Fruit fly (Drosophila melanogaster) whole organism, embryonic: ENCODE data around the gene bys.

ENCODE experiments used
- Adf1 ChIP-seq: fragments of 200-800 bp; sonication (Bioruptor generic); IDR thresholded peaks from 2 replicates; pipeline ENCODE4 v1.3.6; 2022; ENCODE audit warnings: missing biosample characterization, missing genetic modification characterization
- BEAF-32 ChIP-seq: fragments of 200-800 bp; sonication (Bioruptor generic); optimal IDR thresholded peaks from 3 replicates; lab custom pipeline; 2017; ENCODE audit warnings: missing biosample characterization, missing genetic modification characterization, mild to moderate bottlenecking, moderate library complexity, missing genetic modification reagents
- CG11504 ChIP-seq: fragments of 200-800 bp; sonication (Bioruptor generic); optimal IDR thresholded peaks from 3 replicates; lab custom pipeline; 2019; ENCODE audit warnings: missing biosample characterization, mild to moderate bottlenecking, missing genetic modification characterization, moderate library complexity
- CG11695 ChIP-seq: fragments of 200-800 bp; sonication (Bioruptor generic); IDR thresholded peaks from 3 replicates; pipeline ENCODE4 v1.3.6; 2022; ENCODE audit warnings: missing biosample characterization, missing genetic modification characterization
- CG12104 ChIP-seq: fragments of 200-800 bp; sonication (Bioruptor generic); optimal IDR thresholded peaks from 3 replicates; lab custom pipeline; 2016; ENCODE audit warnings: missing biosample characterization, missing genetic modification characterization
- CG12155 ChIP-seq: fragments of 200-800 bp; sonication (Bioruptor generic); optimal IDR thresholded peaks from 3 replicates; lab custom pipeline; 2016; ENCODE audit warnings: missing biosample characterization, missing genetic modification characterization
- CG1233 ChIP-seq: fragments of 200-800 bp; sonication (Bioruptor generic); optimal IDR thresholded peaks from 4 replicates; lab custom pipeline; 2018; ENCODE audit warnings: missing biosample characterization, mild to moderate bottlenecking, missing genetic modification characterization
- CG13624 ChIP-seq: fragments of 200-800 bp; sonication (Bioruptor generic); optimal IDR thresholded peaks from 2 replicates; lab custom pipeline; 2016; ENCODE audit warnings: missing biosample characterization, missing genetic modification characterization
- CG14710 ChIP-seq: fragments of 200-800 bp; sonication (Bioruptor generic); optimal IDR thresholded peaks from 3 replicates; lab custom pipeline; 2019; ENCODE audit warnings: missing biosample characterization, mild to moderate bottlenecking, missing genetic modification characterization, moderate library complexity
- CG16815 ChIP-seq: fragments of 200-800 bp; sonication (Bioruptor generic); optimal IDR thresholded peaks from 3 replicates; lab custom pipeline; 2017; ENCODE audit warnings: missing biosample characterization, mild to moderate bottlenecking, missing genetic modification characterization
- CG31441 ChIP-seq: fragments of 200-800 bp; sonication (Bioruptor generic); IDR thresholded peaks from 2 replicates; pipeline ENCODE4 v1.3.6; 2022; ENCODE audit warnings: missing biosample characterization, missing genetic modification characterization
- CG32532 ChIP-seq: fragments of 200-800 bp; sonication (Bioruptor generic); IDR thresholded peaks from 2 replicates; pipeline ENCODE4 v1.3.6; 2022; ENCODE audit warnings: missing biosample characterization, missing genetic modification characterization
- CG3407 ChIP-seq: fragments of 200-800 bp; sonication (Bioruptor generic); optimal IDR thresholded peaks from 2 replicates; lab custom pipeline; 2018; ENCODE audit warnings: missing biosample characterization, mild to moderate bottlenecking, missing genetic modification characterization
- CG3726 ChIP-seq: fragments of 200-800 bp; sonication (Bioruptor generic); IDR thresholded peaks from 3 replicates; pipeline ENCODE4, ENCODE4 v1.3.6; 2022; ENCODE audit warnings: missing biosample characterization, missing genetic modification characterization
- CG4328 ChIP-seq: fragments of 200-800 bp; sonication (Bioruptor generic); optimal IDR thresholded peaks from 3 replicates; lab custom pipeline; 2017; ENCODE audit warnings: missing biosample characterization, missing genetic modification reagents, missing genetic modification characterization
- CG4820 ChIP-seq: fragments of 200-800 bp; sonication (Bioruptor generic); optimal IDR thresholded peaks from 3 replicates; lab custom pipeline; 2016; ENCODE audit warnings: missing biosample characterization, missing genetic modification characterization
- CG7357 ChIP-seq: fragments of 200-800 bp; sonication (Bioruptor generic); IDR thresholded peaks from 3 replicates; pipeline ENCODE4 v1.3.6; 2022; ENCODE audit warnings: missing biosample characterization, missing genetic modification characterization
- CG8089 ChIP-seq: fragments of 200-800 bp; sonication (Bioruptor generic); optimal IDR thresholded peaks from 3 replicates; lab custom pipeline; 2016; ENCODE audit warnings: missing biosample characterization, missing genetic modification characterization
- CTCF ChIP-seq: fragments of 200-800 bp; sonication (Bioruptor generic); optimal IDR thresholded peaks from 2 replicates; lab custom pipeline; 2017; ENCODE audit warnings: missing biosample characterization, mild to moderate bottlenecking, missing genetic modification characterization, moderate library complexity
- CkIIα-i1 ChIP-seq: fragments of 200-800 bp; sonication (Bioruptor generic); IDR thresholded peaks from 2 replicates; pipeline ENCODE4 v1.3.6; 2022; ENCODE audit warnings: missing biosample characterization, missing genetic modification characterization
- Dbx ChIP-seq: fragments of 200-800 bp; sonication (Bioruptor generic); IDR thresholded peaks from 3 replicates; pipeline ENCODE4 v1.3.6; 2022; ENCODE audit warnings: missing biosample characterization, missing genetic modification characterization
- Fer1 ChIP-seq: fragments of 200-800 bp; sonication (Bioruptor generic); optimal IDR thresholded peaks from 2 replicates; lab custom pipeline; 2017; ENCODE audit warnings: missing biosample characterization, mild to moderate bottlenecking, missing genetic modification characterization
- Gsc ChIP-seq: fragments of 200-800 bp; sonication (Bioruptor generic); IDR thresholded peaks from 2 replicates; pipeline ENCODE4 v1.3.6; 2022; ENCODE audit warnings: missing biosample characterization, missing genetic modification characterization
- H15 ChIP-seq: fragments of 200-800 bp; sonication (Bioruptor generic); IDR thresholded peaks from 3 replicates; pipeline ENCODE4 v1.3.6; 2022; ENCODE audit warnings: missing biosample characterization, missing genetic modification characterization
- Hmr ChIP-seq: fragments of 200-800 bp; sonication (Bioruptor generic); optimal IDR thresholded peaks from 3 replicates; lab custom pipeline; 2017; ENCODE audit warnings: mild to moderate bottlenecking, missing biosample characterization, missing genetic modification reagents, missing genetic modification characterization
- MESR4 ChIP-seq: fragments of 200-800 bp; sonication (Bioruptor generic); optimal IDR thresholded peaks from 2 replicates; lab custom pipeline; 2018; ENCODE audit warnings: missing biosample characterization, mild to moderate bottlenecking, missing genetic modification characterization, moderate library complexity
- Oaz ChIP-seq: fragments of 200-800 bp; sonication (Bioruptor generic); IDR thresholded peaks from 2 replicates; pipeline ENCODE4 v1.3.6; 2022; ENCODE audit warnings: missing biosample characterization, missing genetic modification characterization
- Pdp1 ChIP-seq, 2 experiments: fragments of 200-800 bp; sonication (Bioruptor generic); optimal IDR thresholded peaks; 3 replicates each; lab custom pipeline; 2016; ENCODE audit warnings: missing biosample characterization in 2 of 2, missing genetic modification characterization in 2 of 2, mild to moderate bottlenecking in 1 of 2, moderate library complexity in 1 of 2
- Scr ChIP-seq: fragments of 200-800 bp; sonication (Bioruptor generic); IDR thresholded peaks from 2 replicates; pipeline ENCODE4 v1.3.6; 2022; ENCODE audit warnings: missing biosample characterization, missing genetic modification characterization; ENCODE audit not compliant: partially characterized antibody
- Ssrp ChIP-seq: fragments of 200-800 bp; sonication (Bioruptor generic); optimal IDR thresholded peaks from 2 replicates; lab custom pipeline; 2018; ENCODE audit warnings: missing biosample characterization, mild to moderate bottlenecking, missing genetic modification characterization, moderate library complexity
- Usf ChIP-seq: fragments of 200-800 bp; sonication (Bioruptor generic); optimal IDR thresholded peaks from 2 replicates; lab custom pipeline; 2017; ENCODE audit warnings: missing genotype, missing biosample characterization, missing genetic modification characterization
- ara ChIP-seq: fragments of 200-800 bp; sonication (Bioruptor generic); IDR thresholded peaks from 2 replicates; pipeline ENCODE4 v1.3.6; 2022; ENCODE audit warnings: missing biosample characterization, missing genetic modification characterization
- dati ChIP-seq: fragments of 200-800 bp; sonication (Bioruptor generic); IDR thresholded peaks from 2 replicates; pipeline ENCODE4 v1.3.6; 2022; ENCODE audit warnings: missing biosample characterization, missing genetic modification characterization
- dysf ChIP-seq: fragments of 200-800 bp; sonication (Bioruptor generic); IDR thresholded peaks from 3 replicates; pipeline ENCODE4 v1.3.6; 2022; ENCODE audit warnings: missing biosample characterization, missing genetic modification characterization
- en ChIP-seq: fragments of 200-800 bp; sonication (Bioruptor generic); optimal IDR thresholded peaks from 2 replicates; lab custom pipeline; 2016; ENCODE audit warnings: missing biosample characterization, missing genetic modification characterization
- fru ChIP-seq: fragments of >200 bp; optimal IDR thresholded peaks from 2 replicates; lab custom pipeline; 2017
- grn ChIP-seq: fragments of 200-800 bp; sonication (Bioruptor generic); optimal IDR thresholded peaks from 3 replicates; lab custom pipeline; 2017; ENCODE audit warnings: missing biosample characterization, missing genetic modification characterization
- ind ChIP-seq: fragments of 200-800 bp; sonication (Bioruptor generic); optimal IDR thresholded peaks from 3 replicates; lab custom pipeline; 2016; ENCODE audit warnings: missing biosample characterization, missing genetic modification characterization
- insv ChIP-seq, 2 experiments: fragments of 200-800 bp; sonication (Bioruptor generic); optimal IDR thresholded peaks; 3 replicates each; lab custom pipeline; 2016 to 2018; ENCODE audit warnings: missing biosample characterization in 2 of 2, missing genetic modification characterization in 2 of 2
- kah ChIP-seq: fragments of 200-800 bp; sonication (Bioruptor generic); optimal IDR thresholded peaks from 2 replicates; lab custom pipeline; 2018; ENCODE audit warnings: missing biosample characterization, mild to moderate bottlenecking, missing genetic modification characterization
- maf-S ChIP-seq: fragments of 200-800 bp; sonication (Bioruptor generic); optimal IDR thresholded peaks from 2 replicates; lab custom pipeline; 2016; ENCODE audit warnings: missing biosample characterization, missing genetic modification characterization
- nau ChIP-seq: fragments of 200-800 bp; sonication (Bioruptor generic); optimal IDR thresholded peaks from 3 replicates; lab custom pipeline; 2017; ENCODE audit warnings: missing biosample characterization, mild to moderate bottlenecking, missing genetic modification characterization, missing genetic modification reagents
- onecut ChIP-seq: fragments of 200-800 bp; sonication (Bioruptor generic); IDR thresholded peaks from 2 replicates; pipeline ENCODE4 v1.3.6; 2022; ENCODE audit warnings: missing biosample characterization, missing genetic modification characterization
- peb ChIP-seq: fragments of 200-800 bp; sonication (Bioruptor generic); IDR thresholded peaks from 2 replicates; pipeline ENCODE4 v1.3.6; 2022; ENCODE audit warnings: missing biosample characterization, missing genetic modification characterization
- sna ChIP-seq: fragments of 200-800 bp; sonication (Bioruptor generic); IDR thresholded peaks from 2 replicates; pipeline ENCODE4 v1.3.6; 2022; ENCODE audit warnings: missing biosample characterization, missing genetic modification characterization; ENCODE audit not compliant: partially characterized antibody
- stwl ChIP-seq: fragments of 200-800 bp; sonication (Bioruptor generic); optimal IDR thresholded peaks from 3 replicates; lab custom pipeline; 2018; ENCODE audit warnings: missing biosample characterization, mild to moderate bottlenecking, missing genetic modification characterization, moderate library complexity
- sug ChIP-seq: fragments of 200-800 bp; optimal IDR thresholded peaks from 2 replicates; lab custom pipeline; 2019; ENCODE audit warnings: missing biosample characterization, mild to moderate bottlenecking, missing genetic modification characterization, moderate library complexity
- zen2 ChIP-seq: fragments of 200-800 bp; sonication (Bioruptor generic); IDR thresholded peaks from 3 replicates; pipeline ENCODE4 v1.3.6; 2022; ENCODE audit warnings: missing biosample characterization, missing genetic modification characterization; ENCODE audit not compliant: partially characterized antibody
- zf30C ChIP-seq: fragments of 200-800 bp; sonication (Bioruptor generic); optimal IDR thresholded peaks from 3 replicates; lab custom pipeline; 2018; ENCODE audit warnings: missing biosample characterization, mild to moderate bottlenecking, missing genetic modification characterization

bys gene

DNA sequence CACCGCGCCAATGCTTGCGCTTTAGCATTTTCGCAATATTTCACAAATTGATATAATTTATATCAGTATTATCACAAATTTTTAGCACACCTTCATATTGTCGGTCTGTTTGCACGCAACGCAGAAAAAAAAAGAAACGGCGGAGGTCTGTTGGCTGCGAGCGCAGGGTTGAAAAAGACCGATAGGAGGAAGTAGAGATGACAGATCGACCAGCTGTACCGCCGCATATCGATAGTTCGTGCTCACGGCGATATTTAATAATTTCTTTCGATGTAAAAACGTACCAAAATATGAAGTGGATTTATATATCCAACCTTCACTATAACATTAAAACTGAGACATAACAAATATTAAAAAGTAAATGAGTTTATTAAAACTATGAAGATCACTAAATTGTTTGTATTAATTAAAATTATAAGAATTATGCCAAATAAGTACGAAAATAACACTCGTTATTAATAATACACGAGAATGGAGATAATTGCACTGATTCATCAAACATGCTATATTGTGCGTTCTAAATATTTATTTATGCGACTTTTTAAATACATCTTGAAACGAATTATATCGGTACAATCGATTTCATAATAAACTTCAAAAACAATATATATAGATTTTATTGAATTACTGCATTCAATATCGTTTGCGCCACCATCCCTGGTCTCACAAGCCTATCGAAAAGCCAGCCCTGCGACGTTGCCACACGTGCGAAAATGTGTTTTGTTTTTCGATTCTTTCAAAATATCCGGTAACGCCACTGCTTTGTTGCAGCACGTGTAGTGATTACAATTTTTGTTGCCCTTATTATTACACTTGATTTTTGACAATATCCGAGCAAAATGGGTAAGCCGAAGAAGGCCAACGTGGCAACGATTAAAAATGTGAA is at the start of gene bys, which contains the start of gene RpS6:
Gene bys, plus strand, starts transcription at position 728 of the 886 bp plus-strand sequence.
Gene RpS6, minus strand, starts transcription at position 179 of the 886 bp plus-strand sequence.
- TF ChIP-seq stwl (tag; lab: Kevin White, UChicago) (peak; percentile 23), onecut (peak; percentile 75), CG11695 (0 out of 3 replicates have a peak, but pooled peaks have one; percentile 31), CG3726 (GFP tag; lab: Robert Waterston, UW) (0 out of 3 replicates have a peak, but pooled peaks have one; percentile 23), Hmr (GFP tag; lab: Kevin White, UChicago) (peak; percentile 68), CG4820 (GFP tag; lab: Kevin White, UChicago) (peak; percentile 8), kah (GFP tag; lab: Kevin White, UChicago) (peak; percentile 41), CG31441 (GFP tag; lab: Robert Waterston, UW) (peak; percentile 43; the same call in 1 of the 2 replicates), zen2 (GFP tag; lab: Robert Waterston, UW) (peak; percentile 71), insv (GFP tag; optimal IDR thresholded peaks at IDR 0.05; lab: Kevin White, UChicago) (no peak), CkIIα-i1 (GFP tag; lab: Robert Waterston, UW) (no peak), CG4328 (GFP tag; lab: Kevin White, UChicago) (peak; percentile 15), CG11504 (tag; lab: Kevin White, UChicago) (peak; percentile 46), CG7357 (GFP tag; lab: Robert Waterston, UW) (no peak), ind (peak; percentile 38), Gsc (GFP tag; lab: Robert Waterston, UW) (no peak), Ssrp (tag; lab: Kevin White, UChicago) (no peak), Fer1 (GFP tag; lab: Kevin White, UChicago) (peak; percentile 59), CG13624 (GFP tag; lab: Kevin White, UChicago) (peak; percentile 32), ara (peak; percentile 13; the same call in 1 of the 2 replicates), CG1233 (GFP tag; lab: Kevin White, UChicago) (peak; percentile 42), CTCF (no peak), grn (no peak), MESR4 (GFP tag; lab: Kevin White, UChicago) (peak; percentile 93), Dbx (peak; percentile 25; the same call in 1 of the 3 replicates), CG8089 (peak; percentile 5), Adf1 (no peak), CG14710 (tag; lab: Kevin White, UChicago) (peak; percentile 65), en (no peak), BEAF-32 (GFP tag; lab: Kevin White, UChicago) (peak; percentile 87), peb (GFP tag; lab: Robert Waterston, UW) (no peak), CG32532 (GFP tag; lab: Robert Waterston, UW) (peak; percentile 73), sna (GFP tag; lab: Robert Waterston, UW) (0 out of 2 replicates have a peak, but pooled peaks have one; percentile 36), Scr (GFP tag; lab: Robert Waterston, UW) (peak; percentile 88), zf30C (GFP tag; lab: Kevin White, UChicago) (peak; percentile 10), dysf (GFP tag; lab: Robert Waterston, UW) (peak; percentile 42; the same call in 2 of the 3 replicates), sug (no peak), Usf (GFP tag; lab: Kevin White, UChicago) (no peak), dati (GFP tag; lab: Robert Waterston, UW) (0 out of 2 replicates have a peak, but pooled peaks have one; percentile 4), CG3407 (GFP tag; lab: Kevin White, UChicago) (no peak), Pdp1 (GFP tag; optimal IDR thresholded peaks at IDR 0.05; lab: Kevin White, UChicago) (peak; percentile 15 to 42), nau (no peak), maf-S (peak; percentile 18), CG12155 (GFP tag; lab: Kevin White, UChicago) (peak; percentile 16), CG12104 (GFP tag; lab: Kevin White, UChicago) (peak; percentile 30), Oaz (peak; percentile 15; the same call in 1 of the 2 replicates), fru (no peak), H15 (peak; percentile 58; the same call in 1 of the 3 replicates), CG16815 (GFP tag; lab: Kevin White, UChicago) (peak; percentile 45)
